Worm (Caenorhabditis elegans) whole organism, L3 larva: ENCODE results near the gene Y58A7A.4.

Source experiments
- R02D3.7 ChIP-seq: fragments of 150-350 bp; optimal IDR thresholded peaks from 2 replicates; lab custom pipeline; 2014; ENCODE audit warnings: missing biosample characterization, missing genetic modification characterization
- ZK546.5 ChIP-seq: sonication (generic microtip); optimal IDR thresholded peaks from 2 replicates; lab custom pipeline; 2017; ENCODE audit warnings: missing biosample characterization, missing genetic modification characterization
- aly-2 ChIP-seq: fragments of 150-350 bp; optimal IDR thresholded peaks from 2 replicates; lab custom pipeline; 2014; ENCODE audit warnings: missing biosample characterization, missing genetic modification characterization
- ama-1 ChIP-seq: fragments of 150-350 bp; optimal IDR thresholded peaks from 2 replicates; lab custom pipeline; 2018
- ceh-82 ChIP-seq: fragments of 150-350 bp; optimal IDR thresholded peaks from 2 replicates; lab custom pipeline; 2014; ENCODE audit warnings: missing biosample characterization, missing genetic modification characterization
- ceh-9 ChIP-seq: sonication (generic microtip); optimal IDR thresholded peaks from 2 replicates; lab custom pipeline; 2018; ENCODE audit warnings: missing biosample characterization, missing genetic modification characterization
- daf-12 ChIP-seq: fragments of 150-350 bp; optimal IDR thresholded peaks from 2 replicates; lab custom pipeline; 2014; ENCODE audit warnings: missing biosample characterization, missing genetic modification reagents, missing genetic modification characterization
- egl-27 ChIP-seq: sonication (generic microtip); optimal IDR thresholded peaks from 4 replicates; lab custom pipeline; 2017; ENCODE audit warnings: missing biosample characterization, missing genetic modification reagents, missing genetic modification characterization
- egl-5 ChIP-seq: fragments of 150-350 bp; optimal IDR thresholded peaks from 2 replicates; lab custom pipeline; 2017; ENCODE audit warnings: missing biosample characterization, missing genetic modification reagents, missing genetic modification characterization, inconsistent platforms
- elt-1 ChIP-seq: fragments of 150-350 bp; optimal IDR thresholded peaks from 2 replicates; lab custom pipeline; 2014; ENCODE audit warnings: missing biosample characterization, missing genetic modification characterization
- elt-2 ChIP-seq: sonication (generic microtip); optimal IDR thresholded peaks from 2 replicates; lab custom pipeline; 2016; ENCODE audit warnings: missing genetic modification reagents, mild to moderate bottlenecking, missing genetic modification characterization, missing compliant biosample characterization
- elt-3 ChIP-seq, 3 experiments: fragments of 150-350 bp in 1 of 3; sonication (generic microtip) in 2 of 3; optimal IDR thresholded peaks; 2 replicates in 2 of 3; 4 replicates in 1 of 3; lab custom pipeline; 2014 to 2017; ENCODE audit warnings: missing biosample characterization in 3 of 3, missing genetic modification characterization in 3 of 3
- eor-1 ChIP-seq, 2 experiments: fragments of 150-350 bp; optimal IDR thresholded peaks; 2 replicates each; lab custom pipeline; 2014 to 2018; ENCODE audit warnings: missing biosample characterization in 2 of 2, missing genetic modification characterization in 2 of 2
- fkh-10 ChIP-seq: sonication (generic microtip); optimal IDR thresholded peaks from 2 replicates; lab custom pipeline; 2017; ENCODE audit warnings: missing biosample characterization, missing genetic modification reagents, missing genetic modification characterization
- fkh-2 ChIP-seq: fragments of 150-350 bp; optimal IDR thresholded peaks from 2 replicates; lab custom pipeline; 2014; ENCODE audit warnings: missing biosample characterization, missing genetic modification reagents, missing genetic modification characterization
- fos-1 ChIP-seq: fragments of 150-350 bp; optimal IDR thresholded peaks from 2 replicates; lab custom pipeline; 2014; ENCODE audit warnings: missing biosample characterization, missing genetic modification characterization
- hmg-11 ChIP-seq: sonication (generic microtip); optimal IDR thresholded peaks from 2 replicates; lab custom pipeline; 2016; ENCODE audit warnings: missing genetic modification characterization, missing compliant biosample characterization
- lin-15B ChIP-seq: fragments of 150-350 bp; optimal IDR thresholded peaks from 2 replicates; lab custom pipeline; 2014; ENCODE audit warnings: missing biosample characterization, missing genetic modification characterization
- lin-39 ChIP-seq: fragments of 150-350 bp; optimal IDR thresholded peaks from 2 replicates; lab custom pipeline; 2018; ENCODE audit warnings: missing biosample characterization, missing genetic modification reagents, missing genetic modification characterization
- mdl-1 ChIP-seq: fragments of 150-350 bp; optimal IDR thresholded peaks from 2 replicates; lab custom pipeline; 2014; ENCODE audit warnings: missing biosample characterization, missing genetic modification characterization
- mml-1 ChIP-seq: fragments of 150-350 bp; sonication (generic microtip); optimal IDR thresholded peaks from 3 replicates; lab custom pipeline; 2014; ENCODE audit warnings: missing biosample characterization, missing genetic modification characterization
- nfya-1 ChIP-seq: sonication (generic microtip); optimal IDR thresholded peaks from 2 replicates; lab custom pipeline; 2017; ENCODE audit warnings: missing genetic modification characterization, mild to moderate bottlenecking, missing compliant biosample characterization, antibody characterized with exemption, moderate library complexity; ENCODE audit not compliant: insufficient read depth
- nhr-11 ChIP-seq: fragments of 150-350 bp; optimal IDR thresholded peaks from 2 replicates; lab custom pipeline; 2014; ENCODE audit warnings: missing biosample characterization, missing genetic modification characterization
- nhr-12 ChIP-seq: fragments of 150-350 bp; optimal IDR thresholded peaks from 2 replicates; lab custom pipeline; 2014; ENCODE audit warnings: missing biosample characterization, missing genetic modification characterization
- nhr-23 ChIP-seq: fragments of 150-350 bp; optimal IDR thresholded peaks from 2 replicates; lab custom pipeline; 2014; ENCODE audit warnings: missing biosample characterization, missing genetic modification reagents, missing genetic modification characterization
- nhr-237 ChIP-seq: fragments of 150-350 bp; optimal IDR thresholded peaks from 2 replicates; lab custom pipeline; 2014; ENCODE audit warnings: missing biosample characterization, missing genetic modification characterization
- nhr-25 ChIP-seq: sonication (generic microtip); optimal IDR thresholded peaks from 2 replicates; lab custom pipeline; 2017; ENCODE audit warnings: missing biosample characterization, missing genetic modification characterization
- nhr-28 ChIP-seq: fragments of 150-350 bp; optimal IDR thresholded peaks from 2 replicates; lab custom pipeline; 2014; ENCODE audit warnings: missing biosample characterization, missing genetic modification characterization
- nhr-43 ChIP-seq: sonication (generic microtip); optimal IDR thresholded peaks from 2 replicates; lab custom pipeline; 2016; ENCODE audit warnings: mild to moderate bottlenecking, missing genetic modification characterization, missing compliant biosample characterization; ENCODE audit not compliant: poor library complexity, severe bottlenecking
- nhr-67 ChIP-seq: fragments of 150-350 bp; optimal IDR thresholded peaks from 2 replicates; lab custom pipeline; 2014; ENCODE audit warnings: missing biosample characterization, missing genetic modification characterization
- nhr-76 ChIP-seq: fragments of 150-350 bp; sonication (generic microtip); optimal IDR thresholded peaks from 5 replicates; lab custom pipeline; 2014; ENCODE audit warnings: missing biosample characterization, missing genetic modification characterization
- nhr-77 ChIP-seq: fragments of 150-350 bp; optimal IDR thresholded peaks from 2 replicates; lab custom pipeline; 2014; ENCODE audit warnings: missing biosample characterization, missing genetic modification characterization
- pha-4 ChIP-seq: fragments of 150-350 bp; optimal IDR thresholded peaks from 2 replicates; lab custom pipeline; 2014; ENCODE audit warnings: missing biosample characterization, missing genetic modification reagents, missing genetic modification characterization
- pqm-1 ChIP-seq: fragments of 150-350 bp; optimal IDR thresholded peaks from 2 replicates; lab custom pipeline; 2017; ENCODE audit warnings: missing biosample characterization, missing genetic modification characterization, inconsistent platforms
- sea-2 ChIP-seq: fragments of 150-350 bp; sonication (generic microtip); optimal IDR thresholded peaks from 4 replicates; lab custom pipeline; 2014; ENCODE audit warnings: missing biosample characterization, missing genetic modification reagents, missing genetic modification characterization
- snpc-4 ChIP-seq: fragments of 150-350 bp; optimal IDR thresholded peaks from 2 replicates; lab custom pipeline; 2014; ENCODE audit warnings: missing biosample characterization, missing genetic modification characterization
- unc-39 ChIP-seq: sonication (generic microtip); optimal IDR thresholded peaks from 4 replicates; lab custom pipeline; 2017; ENCODE audit warnings: missing biosample characterization, missing genetic modification characterization
- unc-62 ChIP-seq: fragments of 150-350 bp; sonication (generic microtip); optimal IDR thresholded peaks from 4 replicates; lab custom pipeline; 2014; ENCODE audit warnings: missing biosample characterization, missing genetic modification reagents, missing genetic modification characterization
- zag-1 ChIP-seq: fragments of 150-350 bp; optimal IDR thresholded peaks from 2 replicates; lab custom pipeline; 2014; ENCODE audit warnings: missing biosample characterization, missing genetic modification characterization
- ztf-11 ChIP-seq: fragments of 150-350 bp; optimal IDR thresholded peaks from 2 replicates; lab custom pipeline; 2014; ENCODE audit warnings: missing biosample characterization, missing genetic modification characterization
- ztf-4 ChIP-seq: fragments of 150-350 bp; optimal IDR thresholded peaks from 2 replicates; lab custom pipeline; 2014; ENCODE audit warnings: missing biosample characterization, missing genetic modification characterization

Gene Y58A7A.4

DNA sequence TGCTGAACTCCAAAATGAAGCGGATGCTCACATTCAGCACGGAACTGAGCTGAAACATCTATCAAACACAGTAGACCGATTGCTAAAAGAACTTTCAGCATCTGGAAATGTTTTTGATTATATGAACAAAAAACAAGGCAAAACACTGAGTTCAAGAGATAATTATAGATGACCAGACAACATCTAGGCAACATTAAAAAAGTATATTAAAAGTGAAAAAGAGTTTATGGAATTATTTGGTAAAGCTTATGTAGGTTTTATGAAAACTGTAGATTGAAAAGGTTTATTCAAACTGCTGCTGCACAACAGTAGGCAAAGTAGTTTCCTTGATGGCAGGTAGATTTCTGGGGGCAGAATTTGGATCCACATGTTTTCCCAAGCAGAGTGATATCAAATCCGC lies 48.4 kb downstream of the Y58A7A.4 start, which contains the start of gene K11D12.7:
Gene K11D12.7 (minus strand): TSS at position 101 of the 400 bp plus-strand sequence.
- no peak for TF ChIP-seq elt-3 (tag; optimal IDR thresholded peaks at IDR 0.05; lab: Kevin White, UChicago)
- TF ChIP-seq pha-4 (tag; lab: Kevin White, UChicago), result no peak
- TF ChIP-seq pqm-1, result no peak
- no peak for TF ChIP-seq snpc-4
- no peak for TF ChIP-seq fkh-10 (GFP tag; lab: Kevin White, UChicago)
- TF ChIP-seq hmg-11, result no peak
- TF ChIP-seq fkh-2, result no peak
- TF ChIP-seq ztf-4 (tag; lab: Kevin White, UChicago), result no peak
- no peak for TF ChIP-seq unc-62 (GFP tag; lab: Kevin White, UChicago)
- TF ChIP-seq lin-15B (tag; lab: Kevin White, UChicago), result no peak
- TF ChIP-seq eor-1 (tag; optimal IDR thresholded peaks at IDR 0.05; lab: Kevin White, UChicago), result no peak
- no peak for TF ChIP-seq aly-2
- TF ChIP-seq elt-2 (tag; lab: Kevin White, UChicago), result no peak
- no peak for TF ChIP-seq daf-12 (tag; lab: Kevin White, UChicago)
- no peak for TF ChIP-seq ZK546.5
- no peak for TF ChIP-seq lin-39
- no peak for TF ChIP-seq elt-1 (tag; lab: Kevin White, UChicago)
- no peak for TF ChIP-seq zag-1 (tag; lab: Kevin White, UChicago)

DNA sequence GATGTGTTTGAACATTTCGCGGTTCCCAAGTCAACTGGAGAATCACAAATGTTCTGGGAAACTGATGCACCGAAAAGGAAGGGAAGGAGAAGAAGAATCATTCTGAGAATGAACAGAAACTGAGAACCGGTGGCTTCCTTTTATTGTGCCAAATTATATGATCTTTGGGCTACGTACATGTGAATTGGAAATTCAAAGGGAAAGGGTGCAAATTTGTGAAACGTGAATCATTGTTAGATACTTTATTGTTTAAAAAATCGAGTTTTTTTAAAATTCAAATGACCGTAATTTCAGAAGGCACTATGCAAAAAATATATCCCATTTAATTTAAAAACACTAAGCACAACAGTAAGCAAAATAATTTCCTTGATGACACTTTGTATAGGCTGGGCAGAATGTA lies 49.7 kb downstream of the Y58A7A.4 start, which contains the start of gene K11D12.6:
Gene K11D12.6 (minus strand): TSS at position 101 of the 400 bp plus-strand sequence.
- TF ChIP-seq nhr-11 (no peak), zag-1 (tag; lab: Kevin White, UChicago) (no peak), nhr-12 (tag; lab: Kevin White, UChicago) (no peak), pha-4 (tag; lab: Kevin White, UChicago) (no peak), nhr-23 (tag; lab: Kevin White, UChicago) (no peak), ztf-11 (no peak), nhr-28 (tag; lab: Kevin White, UChicago) (no peak), fkh-2 (no peak), lin-39 (no peak), nhr-77 (tag; lab: Kevin White, UChicago) (no peak), aly-2 (no peak), elt-2 (tag; lab: Kevin White, UChicago) (no peak), eor-1 (tag; optimal IDR thresholded peaks at IDR 0.05; lab: Kevin White, UChicago) (no peak), mml-1 (no peak), nhr-67 (tag; lab: Kevin White, UChicago) (no peak), elt-3 (tag; optimal IDR thresholded peaks at IDR 0.05; lab: Kevin White, UChicago) (no peak)

- no peak for TF ChIP-seq fos-1 (tag; lab: Kevin White, UChicago)
- TF ChIP-seq lin-15B (tag; lab: Kevin White, UChicago), result no peak
- TF ChIP-seq mdl-1 (tag; lab: Kevin White, UChicago), result no peak
- no peak for TF ChIP-seq nfya-1 (tag; lab: Kevin White, UChicago)
- no peak for TF ChIP-seq nhr-77 (tag; lab: Kevin White, UChicago)
- TF ChIP-seq pha-4 (tag; lab: Kevin White, UChicago), result no peak
Measured at ce11 chrV:5033099-5033498, 51.7 kb downstream of the Y58A7A.4 start, which contains the start of gene K11D12.13. K11D12.13 (plus strand) TSS chrV:5033399.

- TF ChIP-seq zag-1 (tag; lab: Kevin White, UChicago) (no peak), mdl-1 (tag; lab: Kevin White, UChicago) (peak; percentile 68), mml-1 (peak; percentile 58), unc-39 (no peak), nhr-11 (no peak), nhr-77 (tag; lab: Kevin White, UChicago) (no peak), egl-5 (tag; lab: Kevin White, UChicago) (no peak), ceh-9 (tag; lab: Kevin White, UChicago) (no peak), ceh-82 (tag; lab: Kevin White, UChicago) (no peak), ZK546.5 (no peak), sea-2 (GFP tag; lab: Kevin White, UChicago) (no peak), elt-2 (tag; lab: Kevin White, UChicago) (peak; percentile 48), ama-1 (lab: Kevin White, UChicago) (no peak), daf-12 (tag; lab: Kevin White, UChicago) (no peak), ztf-11 (no peak), nhr-23 (tag; lab: Kevin White, UChicago) (peak; percentile 42), nhr-43 (no peak), pqm-1 (peak; percentile 41), pha-4 (tag; lab: Kevin White, UChicago) (peak; percentile 11), nhr-25 (tag; lab: Kevin White, UChicago) (no peak), elt-3 (tag; optimal IDR thresholded peaks at IDR 0.05; lab: Kevin White, UChicago) (no peak), nhr-67 (tag; lab: Kevin White, UChicago) (no peak), nhr-237 (tag; lab: Kevin White, UChicago) (no peak), eor-1 (tag; optimal IDR thresholded peaks at IDR 0.05; lab: Kevin White, UChicago) (no peak), nfya-1 (tag; lab: Kevin White, UChicago) (no peak), nhr-76 (tag; lab: Kevin White, UChicago) (no peak), egl-27 (tag; lab: Kevin White, UChicago) (no peak), snpc-4 (no peak), nhr-12 (tag; lab: Kevin White, UChicago) (no peak), R02D3.7 (tag; lab: Kevin White, UChicago) (no peak), fkh-10 (GFP tag; lab: Kevin White, UChicago) (no peak), unc-62 (GFP tag; lab: Kevin White, UChicago) (no peak), nhr-28 (tag; lab: Kevin White, UChicago) (no peak), lin-39 (peak; percentile 0), aly-2 (no peak)
- TF ChIP-seq, all 47 proteins: peak for 7
Measured at ce11 chrV:5032176-5032575, 52.6 kb downstream of the Y58A7A.4 start.
